Worm (Caenorhabditis elegans): ENCODE data around the gene Y42A5A.3.

DNA sequence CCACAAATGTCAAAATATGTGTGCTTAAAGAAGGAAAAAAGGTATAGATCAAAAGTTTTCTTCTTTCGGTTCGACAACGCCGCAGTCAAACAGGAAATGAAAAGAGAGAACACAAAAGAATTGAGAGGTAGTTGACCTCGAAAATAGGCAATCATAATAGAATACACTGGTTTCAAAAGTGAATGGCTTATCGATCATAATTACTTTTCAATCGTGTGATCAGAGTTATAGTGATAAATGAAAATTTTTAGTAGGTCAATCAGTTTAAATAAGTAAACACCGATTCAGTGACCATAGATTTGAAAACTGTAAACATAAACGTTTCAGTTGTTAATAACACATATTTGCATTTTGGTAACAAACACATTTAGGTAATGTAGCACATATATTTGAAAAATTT is 25.4 kb downstream of the Y42A5A.3 start:
- TF ChIP-seq him-1 (tag; optimal IDR thresholded peaks at IDR 0.05) = no peak
- no peak for TF ChIP-seq dao-5 (tag; optimal IDR thresholded peaks at IDR 0.05)
- no peak for TF ChIP-seq W03F9.2 (tag; optimal IDR thresholded peaks at IDR 0.05)

All from whole organism, L4/young adult.